Fruit fly (Drosophila melanogaster): Measurements from ENCODE around the gene CG2889.

The CG2889 gene

DNA sequence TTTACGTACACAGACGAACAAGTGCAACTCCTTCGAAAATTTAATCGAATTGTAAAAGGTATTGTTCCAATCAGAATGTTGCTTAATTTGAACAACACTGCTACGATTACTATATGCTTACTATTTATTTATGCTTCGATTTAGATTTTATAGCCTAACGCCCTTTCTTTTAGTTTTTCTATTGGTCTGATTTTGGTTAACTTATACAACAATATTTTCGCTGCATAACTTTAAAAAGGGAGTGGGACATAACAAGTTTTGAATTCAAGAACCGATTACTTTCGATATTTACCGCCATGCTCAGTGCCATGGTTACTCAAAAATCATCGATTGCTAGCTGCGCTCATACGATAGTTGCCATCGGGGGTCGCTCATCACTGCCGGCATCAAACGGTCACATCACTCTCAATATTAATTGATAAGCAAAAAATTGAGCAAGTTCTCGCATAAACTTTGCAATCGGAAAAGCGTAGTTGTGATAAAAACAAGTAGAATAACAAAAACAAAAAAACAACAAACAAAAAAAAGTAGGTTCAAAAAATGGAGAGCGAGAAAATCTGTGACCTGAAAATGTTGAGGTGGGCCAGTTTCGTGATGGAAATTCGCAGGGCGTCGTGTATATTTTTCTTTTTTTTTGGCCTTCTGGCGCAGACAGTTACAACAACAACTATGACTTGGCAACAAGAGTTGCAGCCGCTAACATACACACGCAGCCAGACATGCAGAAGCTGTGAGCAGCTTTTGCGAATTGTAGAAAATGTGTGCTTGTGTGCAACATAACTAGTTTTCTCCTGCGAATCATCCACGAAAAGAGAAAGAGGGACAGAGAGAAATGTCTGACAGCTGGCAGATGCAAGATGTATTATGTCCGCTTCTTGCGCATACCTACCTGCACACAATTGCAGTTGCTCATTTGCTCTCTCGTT lies 5.0 kb downstream of the CG2889 start, which contains the start of the genes CG2887 and PPP4R2r:
CG2887 (minus strand) TSS at position 51 of the 926 bp plus-strand sequence.
PPP4R2r (plus strand) TSS at position 396 of the 926 bp plus-strand sequence.
- TF ChIP-seq pan (optimal IDR thresholded peaks at IDR 0.05) (no peak), psq (optimal IDR thresholded peaks at IDR 0.05) (no peak), Dll (optimal IDR thresholded peaks at IDR 0.05) (no peak), EcR (GFP tag; optimal IDR thresholded peaks at IDR 0.05) (no peak), CG8478 (optimal IDR thresholded peaks at IDR 0.05) (no peak), usp (GFP tag; optimal IDR thresholded peaks at IDR 0.05) (no peak)

DNA sequence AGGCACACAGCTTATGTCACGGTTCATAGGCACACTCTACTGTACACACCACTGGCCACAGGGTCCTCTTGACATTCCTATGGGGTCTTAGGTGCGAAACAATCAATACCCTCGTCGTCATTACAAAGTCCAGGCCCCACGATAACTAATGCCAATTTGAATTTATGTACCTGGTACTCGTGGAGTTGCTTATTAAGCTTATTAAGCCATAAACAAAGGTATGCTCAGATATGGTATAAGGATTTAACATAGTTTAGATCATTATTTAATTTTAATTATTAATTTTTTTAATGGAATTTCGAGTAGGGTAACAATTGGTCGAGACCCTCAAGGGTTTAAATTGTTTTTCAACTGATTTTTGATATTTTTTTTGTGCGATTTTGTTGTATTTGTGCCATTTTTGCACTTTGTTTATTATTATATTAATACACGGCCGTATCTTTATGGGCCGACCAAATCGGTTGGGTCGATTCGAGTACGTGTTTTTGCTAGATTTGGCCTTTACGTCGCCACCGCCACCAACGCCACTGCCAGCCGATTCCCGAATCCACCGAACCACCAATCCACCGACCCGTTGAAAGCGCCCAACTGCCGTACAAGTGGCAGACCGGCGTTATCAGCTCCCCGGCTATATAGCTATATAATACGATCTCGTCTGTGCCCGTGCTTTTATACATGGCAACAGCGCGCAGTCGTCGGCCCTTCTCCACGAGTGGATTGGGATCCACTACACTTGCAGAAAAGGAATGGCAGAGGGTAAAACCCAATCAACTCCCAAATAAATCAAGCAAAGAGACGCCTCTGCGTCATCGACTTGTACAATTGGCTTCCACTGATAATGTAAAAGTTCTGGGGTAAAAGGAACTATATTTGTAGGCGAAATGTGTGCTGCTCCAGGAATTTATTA lies 10.7 kb downstream of the CG2889 start:
- TF ChIP-seq pan (optimal IDR thresholded peaks at IDR 0.05) = peak; percentile 60
- TF ChIP-seq psq (optimal IDR thresholded peaks at IDR 0.05) = no peak
- TF ChIP-seq Dll (optimal IDR thresholded peaks at IDR 0.05) = no peak
- TF ChIP-seq EcR (GFP tag; optimal IDR thresholded peaks at IDR 0.05) = no peak
- no peak for TF ChIP-seq CG8478 (optimal IDR thresholded peaks at IDR 0.05)

DNA sequence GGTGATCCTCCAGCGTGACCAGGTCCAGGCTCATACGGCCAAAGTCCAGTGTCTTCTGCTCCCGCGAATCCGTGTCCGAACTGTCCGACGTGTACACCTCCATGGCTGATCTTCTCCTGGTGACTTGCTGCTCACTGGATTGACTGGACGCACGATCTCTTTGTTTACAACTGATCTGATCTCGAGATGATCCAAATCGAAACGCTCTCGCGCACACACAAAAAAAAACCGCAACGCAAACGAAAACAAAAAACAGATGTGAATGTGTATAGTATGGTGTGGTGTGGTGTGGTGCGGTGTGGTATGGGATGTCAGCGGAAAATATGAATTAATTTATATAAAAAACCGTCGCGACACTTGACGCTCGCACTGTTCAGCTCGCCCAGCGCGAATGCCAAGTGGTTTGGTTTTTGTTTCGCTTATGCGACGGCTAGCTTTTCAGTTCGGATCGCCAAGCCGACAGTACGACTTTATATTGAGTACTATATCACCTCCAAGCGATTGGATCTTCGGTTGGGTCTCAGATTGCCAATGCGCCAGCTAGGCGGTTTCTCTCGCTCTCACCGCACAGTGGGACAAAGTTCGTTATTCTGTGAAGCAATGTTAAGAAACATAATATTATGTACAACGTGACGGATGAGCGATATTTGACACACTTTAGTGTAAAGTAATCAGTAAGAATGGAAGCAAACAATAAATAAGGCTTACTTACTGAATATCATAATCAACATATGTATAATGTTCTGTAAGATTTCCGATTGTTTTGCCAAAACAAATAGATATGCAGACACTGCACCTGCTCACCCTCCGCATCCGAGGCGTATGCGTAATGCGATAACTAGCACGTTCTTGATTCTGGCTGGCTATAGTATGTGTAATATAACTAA lies 12.6 kb downstream of the CG2889 start:
- TF ChIP-seq pan (optimal IDR thresholded peaks at IDR 0.05) (no peak), Dll (optimal IDR thresholded peaks at IDR 0.05) (no peak), CG8478 (optimal IDR thresholded peaks at IDR 0.05) (no peak), EcR (GFP tag; optimal IDR thresholded peaks at IDR 0.05) (no peak), psq (optimal IDR thresholded peaks at IDR 0.05) (no peak), usp (GFP tag; optimal IDR thresholded peaks at IDR 0.05) (no peak)

- TF ChIP-seq Dll (optimal IDR thresholded peaks at IDR 0.05) (no peak), usp (GFP tag; optimal IDR thresholded peaks at IDR 0.05) (no peak), EcR (GFP tag; optimal IDR thresholded peaks at IDR 0.05) (no peak), psq (optimal IDR thresholded peaks at IDR 0.05) (no peak), pan (optimal IDR thresholded peaks at IDR 0.05) (no peak)
Observed at dm6 chrX:10487105-10487504, 13.4 kb downstream of the CG2889 start, which contains the start of gene CG32687. TSS of gene CG32687 (minus strand) at chrX:10487205.

DNA sequence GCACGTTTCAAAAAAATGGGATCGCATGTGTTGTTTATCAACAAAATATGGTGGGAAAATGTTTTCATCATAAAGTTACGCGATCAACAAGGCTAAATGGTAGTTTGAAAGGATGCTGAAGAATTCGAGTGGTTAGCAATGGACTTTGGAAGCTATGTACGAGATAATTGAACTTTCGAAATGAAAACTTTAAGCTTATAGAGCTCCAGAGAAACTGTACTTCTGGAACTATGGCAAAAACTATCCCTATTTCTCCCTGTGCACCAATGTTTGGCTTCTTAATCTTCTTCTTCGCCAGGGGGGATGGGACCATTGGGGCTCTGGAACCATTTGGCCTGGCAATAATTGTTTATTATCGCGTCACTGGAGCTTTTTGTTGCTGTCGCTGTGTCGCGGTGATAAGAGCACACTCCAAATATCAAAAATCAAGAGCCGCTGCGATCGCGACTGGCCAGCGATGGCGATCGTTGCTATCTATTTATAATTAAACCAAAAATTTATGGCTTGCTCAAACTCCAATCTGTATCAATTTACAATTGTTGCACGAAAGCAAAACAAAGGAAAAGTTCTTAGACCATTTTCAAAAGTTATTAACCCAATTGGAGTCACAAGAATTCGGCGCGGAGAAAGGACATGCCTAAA lies 14.3 kb downstream of the CG2889 start:
- TF ChIP-seq pan (optimal IDR thresholded peaks at IDR 0.05) = no peak
- TF ChIP-seq CG8478 (optimal IDR thresholded peaks at IDR 0.05) = no peak
- no peak for TF ChIP-seq Dll (optimal IDR thresholded peaks at IDR 0.05)
- no peak for TF ChIP-seq usp (GFP tag; optimal IDR thresholded peaks at IDR 0.05)

dm6 chrX:10496319-10496718 lies 22.6 kb downstream of the CG2889 start:
- TF ChIP-seq CG8478 (optimal IDR thresholded peaks at IDR 0.05) (no peak), psq (optimal IDR thresholded peaks at IDR 0.05) (no peak), usp (GFP tag; optimal IDR thresholded peaks at IDR 0.05) (no peak), EcR (GFP tag; optimal IDR thresholded peaks at IDR 0.05) (no peak), pan (optimal IDR thresholded peaks at IDR 0.05) (no peak), Dll (optimal IDR thresholded peaks at IDR 0.05) (no peak)

DNA sequence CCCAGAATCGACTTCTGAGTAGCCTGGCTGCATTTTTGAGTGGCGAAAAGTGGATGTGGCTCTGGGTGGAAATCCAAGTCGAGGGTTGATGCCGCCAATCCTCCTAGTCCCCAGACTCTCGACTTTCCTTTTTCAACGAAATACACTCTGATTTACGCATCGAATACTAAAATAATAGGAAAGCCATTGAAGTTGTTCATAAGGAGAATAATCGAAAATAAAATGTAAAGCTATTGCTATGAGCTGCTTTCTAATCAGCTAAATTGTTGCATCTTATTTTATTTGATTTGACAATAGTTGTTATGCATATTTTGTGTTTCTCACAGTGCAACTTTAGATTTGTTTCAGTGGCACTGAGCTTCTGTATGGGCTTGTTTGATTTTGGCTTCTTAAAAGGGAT lies 39.9 kb downstream of the CG2889 start:
- TF ChIP-seq usp (GFP tag; optimal IDR thresholded peaks at IDR 0.05) (no peak), EcR (GFP tag; optimal IDR thresholded peaks at IDR 0.05) (no peak), CG8478 (optimal IDR thresholded peaks at IDR 0.05) (no peak), pan (optimal IDR thresholded peaks at IDR 0.05) (no peak), psq (optimal IDR thresholded peaks at IDR 0.05) (no peak), Dll (optimal IDR thresholded peaks at IDR 0.05) (no peak)

dm6 chrX:10514850-10515249 lies 41.1 kb downstream of the CG2889 start:
- TF ChIP-seq psq (optimal IDR thresholded peaks at IDR 0.05) = no peak

DNA sequence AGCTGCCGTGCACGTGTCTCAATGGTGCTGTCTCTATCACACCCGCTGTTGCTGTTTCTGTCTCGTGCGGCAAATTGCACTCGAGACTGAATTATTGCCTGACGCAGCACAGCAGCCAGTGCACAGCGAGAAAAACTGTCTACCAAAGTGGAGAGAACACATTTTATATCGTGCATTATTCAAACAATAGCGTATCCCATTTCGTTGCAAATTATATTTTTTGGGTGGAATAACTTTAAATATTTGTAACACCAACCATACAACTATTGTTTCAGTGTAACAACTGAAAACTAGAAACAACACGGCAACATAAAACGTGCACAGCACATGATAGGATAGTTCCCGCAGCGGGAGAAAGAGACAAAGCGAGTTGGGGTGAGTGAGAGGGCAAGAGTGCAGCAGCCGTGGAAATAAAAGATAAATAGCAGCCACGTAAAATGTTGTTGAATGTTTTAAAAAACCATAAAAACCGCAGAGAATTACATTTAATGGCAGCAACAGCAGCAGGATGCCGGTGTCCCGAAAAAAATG lies 41.6 kb downstream of the CG2889 start:
- TF ChIP-seq EcR (GFP tag; optimal IDR thresholded peaks at IDR 0.05) (no peak), psq (optimal IDR thresholded peaks at IDR 0.05) (no peak), CG8478 (optimal IDR thresholded peaks at IDR 0.05) (no peak), pan (optimal IDR thresholded peaks at IDR 0.05) (no peak), Dll (optimal IDR thresholded peaks at IDR 0.05) (no peak), usp (GFP tag; optimal IDR thresholded peaks at IDR 0.05) (no peak)
